Fruit fly (Drosophila melanogaster) whole organism, prepupa: ENCODE data around the gene CG5860.

ENCODE experiments used
- CG4318 ChIP-seq: fragments of 200-800 bp; sonication (Bioruptor generic); optimal IDR thresholded peaks from 3 replicates; lab custom pipeline; 2017; ENCODE audit warnings: missing biosample characterization, mild to moderate bottlenecking, missing genetic modification characterization
- CG6276 ChIP-seq: fragments of 200-800 bp; sonication (Bioruptor generic); optimal IDR thresholded peaks from 2 replicates; lab custom pipeline; 2017; ENCODE audit warnings: missing biosample characterization, mild to moderate bottlenecking, missing genetic modification characterization
- CG6854 ChIP-seq: fragments of 200-800 bp; sonication (Bioruptor generic); optimal IDR thresholded peaks from 2 replicates; lab custom pipeline; 2017; ENCODE audit warnings: missing biosample characterization, mild to moderate bottlenecking, missing genetic modification characterization
- Sox14 ChIP-seq: fragments of 200-800 bp; sonication (Bioruptor generic); optimal IDR thresholded peaks from 3 replicates; lab custom pipeline; 2016; ENCODE audit warnings: missing biosample characterization, missing genetic modification characterization
- lz ChIP-seq: fragments of 200-800 bp; sonication (Bioruptor generic); optimal IDR thresholded peaks from 3 replicates; lab custom pipeline; 2016; ENCODE audit warnings: missing biosample characterization, missing genetic modification characterization
- net ChIP-seq: fragments of 200-800 bp; sonication (Bioruptor generic); optimal IDR thresholded peaks from 3 replicates; lab custom pipeline; 2016; ENCODE audit warnings: missing biosample characterization, missing genetic modification characterization
- spab ChIP-seq: fragments of 200-800 bp; sonication (Bioruptor generic); optimal IDR thresholded peaks from 2 replicates; lab custom pipeline; 2017; ENCODE audit warnings: missing biosample characterization, mild to moderate bottlenecking, missing genetic modification characterization, missing genetic modification reagents

- TF ChIP-seq CG6276 (GFP tag; lab: Kevin White, UChicago) (no peak), CG4318 (no peak), spab (no peak), lz (no peak), net (GFP tag; lab: Kevin White, UChicago) (no peak), Sox14 (GFP tag; lab: Kevin White, UChicago) (no peak), CG6854 (GFP tag; lab: Kevin White, UChicago) (no peak)
These were observed 1.8 kb upstream of the CG5860 start, which contains the start of gene CG17283 for dm6 chr3R:17407576-17407975.
